Worm (Caenorhabditis elegans) whole organism, L3 larva: ENCODE results near the gene T09D3.3.

Experiments
- R02D3.7 ChIP-seq: fragments of 150-350 bp; optimal IDR thresholded peaks from 2 replicates; lab custom pipeline; 2014; ENCODE audit warnings: missing biosample characterization, missing genetic modification characterization
- aly-2 ChIP-seq: fragments of 150-350 bp; optimal IDR thresholded peaks from 2 replicates; lab custom pipeline; 2014; ENCODE audit warnings: missing biosample characterization, missing genetic modification characterization
- ama-1 ChIP-seq: fragments of 150-350 bp; optimal IDR thresholded peaks from 2 replicates; lab custom pipeline; 2018
- ceh-28 ChIP-seq: fragments of 150-350 bp; optimal IDR thresholded peaks from 2 replicates; lab custom pipeline; 2014; ENCODE audit warnings: missing biosample characterization, missing genetic modification reagents, missing genetic modification characterization
- ceh-82 ChIP-seq: fragments of 150-350 bp; optimal IDR thresholded peaks from 2 replicates; lab custom pipeline; 2014; ENCODE audit warnings: missing biosample characterization, missing genetic modification characterization
- ceh-9 ChIP-seq: sonication (generic microtip); optimal IDR thresholded peaks from 2 replicates; lab custom pipeline; 2018; ENCODE audit warnings: missing biosample characterization, missing genetic modification characterization
- daf-12 ChIP-seq: fragments of 150-350 bp; optimal IDR thresholded peaks from 2 replicates; lab custom pipeline; 2014; ENCODE audit warnings: missing biosample characterization, missing genetic modification reagents, missing genetic modification characterization
- egl-5 ChIP-seq: fragments of 150-350 bp; optimal IDR thresholded peaks from 2 replicates; lab custom pipeline; 2017; ENCODE audit warnings: missing biosample characterization, missing genetic modification reagents, missing genetic modification characterization, inconsistent platforms
- elt-1 ChIP-seq: fragments of 150-350 bp; optimal IDR thresholded peaks from 2 replicates; lab custom pipeline; 2014; ENCODE audit warnings: missing biosample characterization, missing genetic modification characterization
- elt-2 ChIP-seq: sonication (generic microtip); optimal IDR thresholded peaks from 2 replicates; lab custom pipeline; 2016; ENCODE audit warnings: missing genetic modification reagents, mild to moderate bottlenecking, missing genetic modification characterization, missing compliant biosample characterization
- elt-3 ChIP-seq, 3 experiments: fragments of 150-350 bp in 1 of 3; sonication (generic microtip) in 2 of 3; optimal IDR thresholded peaks; 2 replicates in 2 of 3; 4 replicates in 1 of 3; lab custom pipeline; 2014 to 2017; ENCODE audit warnings: missing biosample characterization in 3 of 3, missing genetic modification characterization in 3 of 3
- eor-1 ChIP-seq, 2 experiments: fragments of 150-350 bp; optimal IDR thresholded peaks; 2 replicates each; lab custom pipeline; 2014 to 2018; ENCODE audit warnings: missing biosample characterization in 2 of 2, missing genetic modification characterization in 2 of 2
- fkh-2 ChIP-seq: fragments of 150-350 bp; optimal IDR thresholded peaks from 2 replicates; lab custom pipeline; 2014; ENCODE audit warnings: missing biosample characterization, missing genetic modification reagents, missing genetic modification characterization
- fos-1 ChIP-seq: fragments of 150-350 bp; optimal IDR thresholded peaks from 2 replicates; lab custom pipeline; 2014; ENCODE audit warnings: missing biosample characterization, missing genetic modification characterization
- hmg-11 ChIP-seq: sonication (generic microtip); optimal IDR thresholded peaks from 2 replicates; lab custom pipeline; 2016; ENCODE audit warnings: missing genetic modification characterization, missing compliant biosample characterization
- lin-15B ChIP-seq: fragments of 150-350 bp; optimal IDR thresholded peaks from 2 replicates; lab custom pipeline; 2014; ENCODE audit warnings: missing biosample characterization, missing genetic modification characterization
- lin-39 ChIP-seq: fragments of 150-350 bp; optimal IDR thresholded peaks from 2 replicates; lab custom pipeline; 2018; ENCODE audit warnings: missing biosample characterization, missing genetic modification reagents, missing genetic modification characterization
- lsy-12 ChIP-seq: sonication (generic microtip); optimal IDR thresholded peaks from 2 replicates; lab custom pipeline; 2016; ENCODE audit warnings: mild to moderate bottlenecking, missing genetic modification characterization, missing compliant biosample characterization
- mdl-1 ChIP-seq: fragments of 150-350 bp; optimal IDR thresholded peaks from 2 replicates; lab custom pipeline; 2014; ENCODE audit warnings: missing biosample characterization, missing genetic modification characterization
- mml-1 ChIP-seq: fragments of 150-350 bp; sonication (generic microtip); optimal IDR thresholded peaks from 3 replicates; lab custom pipeline; 2014; ENCODE audit warnings: missing biosample characterization, missing genetic modification characterization
- nfya-1 ChIP-seq: sonication (generic microtip); optimal IDR thresholded peaks from 2 replicates; lab custom pipeline; 2017; ENCODE audit warnings: missing genetic modification characterization, mild to moderate bottlenecking, missing compliant biosample characterization, antibody characterized with exemption, moderate library complexity; ENCODE audit not compliant: insufficient read depth
- nhr-12 ChIP-seq: fragments of 150-350 bp; optimal IDR thresholded peaks from 2 replicates; lab custom pipeline; 2014; ENCODE audit warnings: missing biosample characterization, missing genetic modification characterization
- nhr-23 ChIP-seq: fragments of 150-350 bp; optimal IDR thresholded peaks from 2 replicates; lab custom pipeline; 2014; ENCODE audit warnings: missing biosample characterization, missing genetic modification reagents, missing genetic modification characterization
- nhr-25 ChIP-seq: sonication (generic microtip); optimal IDR thresholded peaks from 2 replicates; lab custom pipeline; 2017; ENCODE audit warnings: missing biosample characterization, missing genetic modification characterization
- nhr-28 ChIP-seq: fragments of 150-350 bp; optimal IDR thresholded peaks from 2 replicates; lab custom pipeline; 2014; ENCODE audit warnings: missing biosample characterization, missing genetic modification characterization
- nhr-76 ChIP-seq: fragments of 150-350 bp; sonication (generic microtip); optimal IDR thresholded peaks from 5 replicates; lab custom pipeline; 2014; ENCODE audit warnings: missing biosample characterization, missing genetic modification characterization
- nhr-77 ChIP-seq: fragments of 150-350 bp; optimal IDR thresholded peaks from 2 replicates; lab custom pipeline; 2014; ENCODE audit warnings: missing biosample characterization, missing genetic modification characterization
- pqm-1 ChIP-seq: fragments of 150-350 bp; optimal IDR thresholded peaks from 2 replicates; lab custom pipeline; 2017; ENCODE audit warnings: missing biosample characterization, missing genetic modification characterization, inconsistent platforms
- sea-2 ChIP-seq: fragments of 150-350 bp; sonication (generic microtip); optimal IDR thresholded peaks from 4 replicates; lab custom pipeline; 2014; ENCODE audit warnings: missing biosample characterization, missing genetic modification reagents, missing genetic modification characterization
- skn-1 ChIP-seq: fragments of 150-350 bp; optimal IDR thresholded peaks from 2 replicates; lab custom pipeline; 2014; ENCODE audit warnings: missing biosample characterization, missing genetic modification characterization
- snpc-4 ChIP-seq: fragments of 150-350 bp; optimal IDR thresholded peaks from 2 replicates; lab custom pipeline; 2014; ENCODE audit warnings: missing biosample characterization, missing genetic modification characterization
- tbx-2 ChIP-seq: sonication (generic microtip); optimal IDR thresholded peaks from 2 replicates; lab custom pipeline; 2016; ENCODE audit warnings: mild to moderate bottlenecking, missing genetic modification characterization, missing compliant biosample characterization
- unc-39 ChIP-seq: sonication (generic microtip); optimal IDR thresholded peaks from 4 replicates; lab custom pipeline; 2017; ENCODE audit warnings: missing biosample characterization, missing genetic modification characterization
- unc-62 ChIP-seq: fragments of 150-350 bp; sonication (generic microtip); optimal IDR thresholded peaks from 4 replicates; lab custom pipeline; 2014; ENCODE audit warnings: missing biosample characterization, missing genetic modification reagents, missing genetic modification characterization
- zag-1 ChIP-seq: fragments of 150-350 bp; optimal IDR thresholded peaks from 2 replicates; lab custom pipeline; 2014; ENCODE audit warnings: missing biosample characterization, missing genetic modification characterization
- ztf-11 ChIP-seq: fragments of 150-350 bp; optimal IDR thresholded peaks from 2 replicates; lab custom pipeline; 2014; ENCODE audit warnings: missing biosample characterization, missing genetic modification characterization

Gene T09D3.3

DNA sequence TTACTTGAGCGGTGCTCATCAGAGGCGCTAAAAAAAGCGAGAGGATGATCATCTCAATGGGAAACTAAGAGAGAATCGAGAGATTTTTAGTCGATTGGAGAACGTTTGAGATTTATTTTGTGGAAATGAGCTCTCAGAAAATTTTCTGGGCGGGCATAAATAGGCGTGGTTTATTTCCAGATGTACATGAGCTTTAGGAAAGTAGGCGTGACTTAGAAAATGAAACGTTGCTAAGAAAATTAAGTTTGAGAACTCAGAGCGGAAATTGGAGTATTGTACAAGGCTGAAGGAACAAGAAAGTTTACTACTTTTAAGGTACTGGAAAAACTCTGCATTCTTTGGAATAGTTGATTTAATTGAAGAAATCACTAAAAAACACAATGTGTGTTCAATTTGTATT is 19.4 kb upstream of the T09D3.3 start, which contains the start of gene T09D3.9:
TSS of gene T09D3.9 (minus strand) at position 101 of the 400 bp plus-strand sequence.
- TF ChIP-seq unc-62, result no peak
- TF ChIP-seq tbx-2, result no peak
- no peak for TF ChIP-seq nhr-23

- TF ChIP-seq pqm-1, result no peak
- TF ChIP-seq fkh-2 (tag; lab: Kevin White, UChicago), result no peak
- no peak for TF ChIP-seq elt-3 (tag; optimal IDR thresholded peaks at IDR 0.05; lab: Kevin White, UChicago)
- no peak for TF ChIP-seq hmg-11 (tag; lab: Kevin White, UChicago)
- no peak for TF ChIP-seq nhr-25 (tag; lab: Kevin White, UChicago)
- no peak for TF ChIP-seq elt-1 (tag; lab: Kevin White, UChicago)
- no peak for TF ChIP-seq eor-1 (tag; optimal IDR thresholded peaks at IDR 0.05; lab: Kevin White, UChicago)
- TF ChIP-seq zag-1 (tag; lab: Kevin White, UChicago), result no peak
- TF ChIP-seq snpc-4 (tag; lab: Kevin White, UChicago), result no peak
- TF ChIP-seq ceh-82 (tag; lab: Kevin White, UChicago), result no peak
- no peak for TF ChIP-seq mml-1
- no peak for TF ChIP-seq nhr-77 (tag; lab: Kevin White, UChicago)
- TF ChIP-seq ztf-11 (tag; lab: Kevin White, UChicago), result no peak
- TF ChIP-seq R02D3.7, result no peak
- TF ChIP-seq tbx-2, result no peak
- TF ChIP-seq ceh-9, result no peak
- no peak for TF ChIP-seq lsy-12 (tag; lab: Kevin White, UChicago)
Measured at ce11 chrV:5364863-5365262, 15.5 kb upstream of the T09D3.3 start, which contains the start of gene T09D3.8. Gene T09D3.8, plus strand, starts transcription at chrV:5365163.

DNA sequence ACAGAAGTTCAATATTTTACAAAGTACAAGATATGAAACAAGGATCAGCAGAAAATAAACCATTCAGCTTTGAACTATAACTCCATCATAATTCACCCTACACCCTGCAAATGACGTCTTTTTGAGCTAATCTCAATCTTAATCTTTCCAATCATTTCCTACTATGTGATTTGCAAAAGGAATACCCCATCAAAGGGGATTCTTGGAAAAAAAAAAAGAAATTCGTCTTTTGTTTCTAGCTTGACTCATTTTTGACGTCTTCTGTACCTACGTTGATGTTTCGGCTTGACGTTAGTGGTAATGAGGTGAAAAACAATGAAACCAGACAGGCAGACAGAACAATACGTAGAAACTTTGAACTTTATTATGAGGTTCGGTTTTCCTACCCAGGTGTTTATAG is 12.8 kb upstream of the T09D3.3 start:
- TF ChIP-seq elt-2 (no peak), daf-12 (no peak), mdl-1 (tag; lab: Kevin White, UChicago) (no peak), aly-2 (tag; lab: Kevin White, UChicago) (no peak), skn-1 (tag; lab: Kevin White, UChicago) (no peak), nhr-76 (tag; lab: Kevin White, UChicago) (no peak), zag-1 (tag; lab: Kevin White, UChicago) (no peak), nhr-28 (tag; lab: Kevin White, UChicago) (no peak), ama-1 (no peak), pqm-1 (no peak), unc-62 (no peak), lin-15B (tag; lab: Kevin White, UChicago) (no peak), nhr-23 (no peak), fos-1 (tag; lab: Kevin White, UChicago) (no peak), nfya-1 (tag; lab: Kevin White, UChicago) (no peak), egl-5 (tag; lab: Kevin White, UChicago) (no peak), unc-39 (tag; lab: Kevin White, UChicago) (no peak), sea-2 (GFP tag; lab: Kevin White, UChicago) (no peak)

DNA sequence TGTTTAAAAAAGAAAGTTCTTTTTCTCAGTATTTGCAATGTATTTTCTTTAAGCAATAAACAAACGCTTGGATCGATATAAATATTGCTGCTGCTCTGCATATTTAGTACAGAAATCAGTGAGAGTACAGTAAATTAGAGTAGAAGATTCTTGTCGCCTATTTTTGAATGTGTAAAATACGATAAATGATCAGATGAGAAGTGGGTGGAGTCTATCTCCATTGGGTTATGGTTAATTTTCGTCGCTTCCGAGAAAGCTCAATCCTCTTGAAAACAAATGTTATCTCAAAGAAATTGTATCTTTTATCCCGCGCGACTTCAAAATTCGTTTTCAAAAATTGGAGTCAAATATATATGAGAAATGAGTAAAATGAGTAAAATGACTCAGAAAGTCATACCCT is 9.4 kb upstream of the T09D3.3 start, which contains the start of gene nhr-216:
TSS of gene nhr-216 (minus strand) at position 101 of the 400 bp plus-strand sequence.
- no peak for TF ChIP-seq zag-1 (tag; lab: Kevin White, UChicago)
- TF ChIP-seq ceh-28 (tag; lab: Kevin White, UChicago), result no peak
- no peak for TF ChIP-seq R02D3.7

ce11 chrV:5351483-5351882 is 2.1 kb upstream of the T09D3.3 start, which contains the start of gene srd-9:
Gene srd-9, plus strand, starts transcription at chrV:5351783.
- TF ChIP-seq R02D3.7, result no peak
- no peak for TF ChIP-seq nhr-25 (tag; lab: Kevin White, UChicago)
- no peak for TF ChIP-seq daf-12
- TF ChIP-seq snpc-4 (tag; lab: Kevin White, UChicago), result no peak
- TF ChIP-seq nhr-12 (tag; lab: Kevin White, UChicago), result no peak
- no peak for TF ChIP-seq lin-39 (tag; lab: Kevin White, UChicago)
- TF ChIP-seq nhr-23, result no peak
